Worm (Caenorhabditis elegans) whole organism, L4 larva: ENCODE measurements around the gene ugt-15.

ENCODE experiments used
- D1046.2 ChIP-seq: fragments of 200-800 bp; sonication (Bioruptor generic); IDR thresholded peaks from 2 replicates; pipeline ENCODE4 v1.3.6; 2022; ENCODE audit warnings: missing genetic modification characterization, missing compliant biosample characterization
- F26F4.8 ChIP-seq: fragments of 200-800 bp; sonication (Bioruptor generic); conservative IDR thresholded peaks from 2 replicates; pipeline ENCODE4 v1.3.6; 2022; ENCODE audit warnings: missing genetic modification characterization, missing compliant biosample characterization
- F44E2.7 ChIP-seq: fragments of 200-800 bp; sonication (Bioruptor generic); IDR thresholded peaks from 2 replicates; pipeline ENCODE4 v2.1.2; 2022; ENCODE audit warnings: missing genetic modification characterization, missing compliant biosample characterization
- ZK546.5 ChIP-seq, 2 experiments: sonication (generic microtip); optimal IDR thresholded peaks; 2 replicates each; lab custom pipeline; 2017; ENCODE audit warnings: missing biosample characterization in 2 of 2, missing genetic modification characterization in 2 of 2
- aha-1 ChIP-seq: fragments of 150-350 bp; peaks from one replicate; lab custom pipeline; 2014; ENCODE audit warnings: missing biosample characterization, missing genetic modification characterization
- ama-1 ChIP-seq: fragments of 150-350 bp; optimal IDR thresholded peaks from 2 replicates; lab custom pipeline; 2014; ENCODE audit warnings: inconsistent platforms, mixed read lengths
- ceh-32 ChIP-seq: sonication (generic microtip); optimal IDR thresholded peaks from 2 replicates; lab custom pipeline; 2016; ENCODE audit warnings: mild to moderate bottlenecking, missing genetic modification characterization, missing compliant biosample characterization; ENCODE audit not compliant: poor library complexity
- ceh-82 ChIP-seq: sonication (generic microtip); optimal IDR thresholded peaks from 2 replicates; lab custom pipeline; 2017; ENCODE audit warnings: missing biosample characterization, missing genetic modification characterization
- ces-1 ChIP-seq: fragments of 150-350 bp; sonication (generic microtip); optimal IDR thresholded peaks from 4 replicates; lab custom pipeline; 2014; ENCODE audit warnings: missing biosample characterization, missing genetic modification reagents, missing genetic modification characterization
- cey-2 ChIP-seq: sonication (generic microtip); optimal IDR thresholded peaks from 3 replicates; lab custom pipeline; 2017; ENCODE audit warnings: missing genetic modification characterization, mild to moderate bottlenecking, missing compliant biosample characterization, antibody characterized with exemption, borderline replicate concordance; ENCODE audit not compliant: insufficient read depth
- ctbp-1 ChIP-seq: fragments of 200-800 bp; sonication (Bioruptor generic); IDR thresholded peaks from 2 replicates; pipeline ENCODE4 v1.3.6; 2022; ENCODE audit warnings: missing genetic modification reagents, missing genetic modification characterization, missing compliant biosample characterization
- daf-16 ChIP-seq, 3 experiments: sonication (generic microtip); optimal IDR thresholded peaks; 2 replicates each; lab custom pipeline; 2016 to 2017; ENCODE audit warnings: missing genetic modification characterization in 3 of 3, missing genetic modification reagents in 3 of 3, mild to moderate bottlenecking in 2 of 3, missing compliant biosample characterization in 2 of 3, missing biosample characterization in 1 of 3, moderate library complexity in 1 of 3
- daf-19 ChIP-seq: fragments of 200-800 bp; sonication (Bioruptor generic); conservative IDR thresholded peaks from 2 replicates; pipeline ENCODE4 v1.3.6; 2022; ENCODE audit warnings: missing genetic modification characterization, missing compliant biosample characterization
- dmd-9 ChIP-seq: fragments of 200-800 bp; sonication (Bioruptor generic); IDR thresholded peaks from 2 replicates; pipeline ENCODE4 v1.3.6; 2022; ENCODE audit warnings: missing genetic modification reagents, missing genetic modification characterization, missing compliant biosample characterization
- dve-1 ChIP-seq: sonication (generic microtip); optimal IDR thresholded peaks from 2 replicates; lab custom pipeline; 2017; ENCODE audit warnings: antibody characterized with exemption, mild to moderate bottlenecking, missing genetic modification characterization, missing compliant biosample characterization; ENCODE audit not compliant: insufficient read depth
- egl-43 ChIP-seq: fragments of 200-800 bp; sonication (Bioruptor generic); IDR thresholded peaks from 2 replicates; pipeline ENCODE4 v1.3.6; 2022; ENCODE audit warnings: missing genetic modification reagents, missing genetic modification characterization, missing compliant biosample characterization
- hmg-1.1 ChIP-seq: fragments of 200-800 bp; sonication (Bioruptor generic); IDR thresholded peaks from 2 replicates; pipeline ENCODE4 v1.3.6; 2022; ENCODE audit warnings: missing genetic modification reagents, missing genetic modification characterization, missing compliant biosample characterization
- lin-1 ChIP-seq: fragments of 200-800 bp; sonication (Bioruptor generic); IDR thresholded peaks from 2 replicates; pipeline ENCODE4 v1.3.6; 2022; ENCODE audit warnings: missing genetic modification reagents, missing genetic modification characterization, missing compliant biosample characterization
- lin-15B ChIP-seq: fragments of 150-350 bp; sonication (generic microtip); optimal IDR thresholded peaks from 3 replicates; lab custom pipeline; 2014; ENCODE audit warnings: missing biosample characterization, missing genetic modification characterization
- lin-38 ChIP-seq: fragments of 200-800 bp; sonication (Bioruptor generic); IDR thresholded peaks from 2 replicates; pipeline ENCODE4 v1.3.6; 2022; ENCODE audit warnings: missing genetic modification reagents, missing genetic modification characterization, missing compliant biosample characterization
- lir-3 ChIP-seq: sonication (generic microtip); optimal IDR thresholded peaks from 2 replicates; lab custom pipeline; 2016; ENCODE audit warnings: mild to moderate bottlenecking, missing genetic modification characterization, missing compliant biosample characterization
- madf-9 ChIP-seq: fragments of 200-800 bp; sonication (Bioruptor generic); conservative IDR thresholded peaks from 2 replicates; pipeline ENCODE4 v1.3.6; 2022; ENCODE audit warnings: missing genetic modification reagents, missing genetic modification characterization, missing compliant biosample characterization
- mxl-3 ChIP-seq: fragments of 200-800 bp; sonication (Bioruptor generic); optimal IDR thresholded peaks from 2 replicates; lab custom pipeline; 2018; ENCODE audit warnings: mild to moderate bottlenecking, missing genetic modification characterization, missing compliant biosample characterization
- nhr-11 ChIP-seq: fragments of 150-350 bp; optimal IDR thresholded peaks from 2 replicates; lab custom pipeline; 2014; ENCODE audit warnings: missing biosample characterization, missing genetic modification characterization
- nhr-111 ChIP-seq: fragments of 200-800 bp; sonication (Bioruptor generic); optimal IDR thresholded peaks from 2 replicates; lab custom pipeline; 2018; ENCODE audit warnings: mild to moderate bottlenecking, missing genetic modification characterization, missing compliant biosample characterization
- nhr-237 ChIP-seq: sonication (generic microtip); optimal IDR thresholded peaks from 2 replicates; lab custom pipeline; 2017; ENCODE audit warnings: missing biosample characterization, missing genetic modification characterization
- nhr-25 ChIP-seq: sonication (generic microtip); optimal IDR thresholded peaks from 2 replicates; lab custom pipeline; 2017; ENCODE audit warnings: missing genetic modification characterization, mild to moderate bottlenecking, missing compliant biosample characterization, antibody characterized with exemption, moderate library complexity, borderline replicate concordance; ENCODE audit not compliant: insufficient read depth
- nhr-28 ChIP-seq: fragments of 150-350 bp; optimal IDR thresholded peaks from 2 replicates; lab custom pipeline; 2014; ENCODE audit warnings: missing biosample characterization, missing genetic modification characterization
- nhr-6 ChIP-seq: fragments of 150-350 bp; optimal IDR thresholded peaks from 2 replicates; lab custom pipeline; 2014; ENCODE audit warnings: missing biosample characterization, missing genetic modification characterization
- nhr-76 ChIP-seq: fragments of 150-350 bp; optimal IDR thresholded peaks from 2 replicates; lab custom pipeline; 2014; ENCODE audit warnings: missing biosample characterization, missing genetic modification characterization
- nhr-77 ChIP-seq: fragments of 150-350 bp; optimal IDR thresholded peaks from 2 replicates; lab custom pipeline; 2014; ENCODE audit warnings: missing biosample characterization, missing genetic modification characterization
- pha-4 ChIP-seq, 2 experiments: fragments of 150-350 bp in 1 of 2; fragments of 200-800 bp in 1 of 2; sonication (Bioruptor generic) in 1 of 2; IDR thresholded peaks in 1 of 2; optimal IDR thresholded peaks in 1 of 2; 2 replicates each; pipeline versions ENCODE4 v1.3.6 to Lab custom; 2014 to 2022; ENCODE audit warnings: missing genetic modification characterization in 2 of 2, missing genetic modification reagents in 2 of 2, missing biosample characterization in 1 of 2, missing compliant biosample characterization in 1 of 2
- pqm-1 ChIP-seq: sonication (generic microtip); optimal IDR thresholded peaks from 2 replicates; lab custom pipeline; 2017; ENCODE audit warnings: missing biosample characterization, missing genetic modification characterization
- rbr-2 ChIP-seq: sonication (generic microtip); optimal IDR thresholded peaks from 2 replicates; lab custom pipeline; 2016; ENCODE audit warnings: missing genotype, missing genetic modification characterization, missing compliant biosample characterization
- saeg-2 ChIP-seq: fragments of 200-800 bp; sonication (Bioruptor generic); IDR thresholded peaks from 2 replicates; pipeline ENCODE4 v1.3.6; 2022; ENCODE audit warnings: missing genetic modification reagents, missing genetic modification characterization, missing compliant biosample characterization
- sdz-12 ChIP-seq: fragments of 200-800 bp; sonication (Bioruptor generic); optimal IDR thresholded peaks from 2 replicates; lab custom pipeline; 2018; ENCODE audit warnings: mild to moderate bottlenecking, missing genetic modification characterization, missing compliant biosample characterization
- set-16 ChIP-seq: fragments of 200-800 bp; sonication (Bioruptor generic); IDR thresholded peaks from 2 replicates; pipeline ENCODE4 v1.3.6; 2022; ENCODE audit warnings: missing genetic modification reagents, missing genetic modification characterization, missing compliant biosample characterization
- snpc-1.2 ChIP-seq: fragments of 200-800 bp; sonication (Bioruptor generic); IDR thresholded peaks from 2 replicates; pipeline ENCODE4 v1.3.6; 2022; ENCODE audit warnings: missing genetic modification reagents, missing genetic modification characterization, missing compliant biosample characterization
- spr-1 ChIP-seq: sonication (generic microtip); optimal IDR thresholded peaks from 2 replicates; lab custom pipeline; 2016; ENCODE audit warnings: mild to moderate bottlenecking, missing genetic modification characterization, missing compliant biosample characterization
- spr-3 ChIP-seq: fragments of 200-800 bp; sonication (Bioruptor generic); optimal IDR thresholded peaks from 2 replicates; lab custom pipeline; 2018; ENCODE audit warnings: mild to moderate bottlenecking, missing genetic modification characterization, missing compliant biosample characterization
- tag-97 ChIP-seq: fragments of 200-800 bp; sonication (Bioruptor generic); IDR thresholded peaks from 2 replicates; pipeline ENCODE4 v1.3.6; 2022; ENCODE audit warnings: missing genetic modification characterization, missing compliant biosample characterization
- tra-1 ChIP-seq: fragments of 200-800 bp; sonication (Bioruptor generic); IDR thresholded peaks from 2 replicates; pipeline ENCODE4 v1.3.6; 2022; ENCODE audit warnings: missing genetic modification reagents, missing genetic modification characterization, missing compliant biosample characterization
- unc-39 ChIP-seq: sonication (generic microtip); optimal IDR thresholded peaks from 2 replicates; lab custom pipeline; 2017; ENCODE audit warnings: missing biosample characterization, missing genetic modification characterization
- unc-62 ChIP-seq, 3 experiments: fragments of 150-350 bp in 1 of 3; sonication (generic microtip); optimal IDR thresholded peaks in 2 of 3; peaks in 1 of 3; 1 replicate in 1 of 3; 2 replicates in 2 of 3; lab custom pipeline; 2014 to 2017; ENCODE audit warnings: missing biosample characterization in 3 of 3, missing genetic modification characterization in 3 of 3, missing genetic modification reagents in 3 of 3, missing genotype in 1 of 3
- zag-1 ChIP-seq: fragments of 150-350 bp; optimal IDR thresholded peaks from 2 replicates; lab custom pipeline; 2014; ENCODE audit warnings: missing biosample characterization, missing genetic modification characterization
- zip-11 ChIP-seq: fragments of 200-800 bp; sonication (Bioruptor generic); IDR thresholded peaks from 2 replicates; pipeline ENCODE4 v1.3.6; 2022; ENCODE audit warnings: missing genetic modification characterization, missing compliant biosample characterization
- ztf-7 ChIP-seq: fragments of 150-350 bp; optimal IDR thresholded peaks from 2 replicates; lab custom pipeline; 2014; ENCODE audit warnings: missing biosample characterization, missing genetic modification characterization

Gene ugt-15

ce11 chrV:12788451-12788850, 38.9 kb upstream of the ugt-15 start, which contains the start of gene srbc-44:
TSS of gene srbc-44 (minus strand) at chrV:12788551.
- no peak for TF ChIP-seq lin-38 (GFP tag; lab: Robert Waterston, UW)
- no peak for TF ChIP-seq hmg-1.1 (GFP tag; lab: Robert Waterston, UW)
- no peak for TF ChIP-seq unc-62 (GFP tag; optimal IDR thresholded peaks at IDR 0.05 in 1 of 2; lab: Kevin White, UChicago)
- no peak for TF ChIP-seq unc-62 (tag; optimal IDR thresholded peaks at IDR 0.05; lab: Kevin White, UChicago)
- TF ChIP-seq ces-1 (GFP tag; lab: Kevin White, UChicago): no peak
- no peak for TF ChIP-seq lir-3
- no peak for TF ChIP-seq nhr-28 (tag; lab: Kevin White, UChicago)

- TF ChIP-seq lin-1 (GFP tag; lab: Robert Waterston, UW) (no peak), aha-1 (tag; lab: Kevin White, UChicago) (peak; percentile 93), ceh-82 (no peak), madf-9 (no peak), F26F4.8 (no peak), rbr-2 (tag; lab: Kevin White, UChicago) (no peak)
Measured at ce11 chrV:12790188-12790587, 37.1 kb upstream of the ugt-15 start, which contains the start of gene srbc-43. TSS of gene srbc-43 (minus strand) at chrV:12790518.

ce11 chrV:12792752-12793151, 34.6 kb upstream of the ugt-15 start, which contains the start of gene ugt-5:
TSS of gene ugt-5 (minus strand) at chrV:12792965.
- no peak for TF ChIP-seq snpc-1.2
- TF ChIP-seq ama-1 (lab: Kevin White, UChicago): no peak
- no peak for TF ChIP-seq egl-43 (GFP tag; lab: Robert Waterston, UW)
- TF ChIP-seq F26F4.8: no peak
- TF ChIP-seq nhr-76 (tag; lab: Kevin White, UChicago): no peak
- no peak for TF ChIP-seq spr-1
- TF ChIP-seq ZK546.5 (tag; optimal IDR thresholded peaks at IDR 0.05; lab: Kevin White, UChicago): no peak
- TF ChIP-seq unc-39 (tag; lab: Kevin White, UChicago): no peak
- no peak for TF ChIP-seq spr-3 (GFP tag; lab: Kevin White, UChicago)
- TF ChIP-seq nhr-11: no peak
- no peak for TF ChIP-seq ztf-7 (tag; lab: Kevin White, UChicago)
- TF ChIP-seq dmd-9 (GFP tag; lab: Robert Waterston, UW): no peak
- no peak for TF ChIP-seq tra-1 (GFP tag; lab: Robert Waterston, UW)
- no peak for TF ChIP-seq nhr-6 (tag; lab: Kevin White, UChicago)
- peak; percentile 24 for TF ChIP-seq pqm-1 (tag; lab: Kevin White, UChicago)
- TF ChIP-seq set-16 (GFP tag; lab: Robert Waterston, UW): no peak
- TF ChIP-seq sdz-12 (GFP tag; lab: Kevin White, UChicago): no peak
- TF ChIP-seq nhr-237: no peak
- TF ChIP-seq cey-2 (tag; lab: Kevin White, UChicago): no peak
- TF ChIP-seq nhr-111 (GFP tag; lab: Kevin White, UChicago): no peak
- no peak for TF ChIP-seq zip-11 (GFP tag; lab: Robert Waterston, UW)
- no peak for TF ChIP-seq hmg-1.1 (GFP tag; lab: Robert Waterston, UW)
- no peak for TF ChIP-seq daf-19 (GFP tag; lab: Robert Waterston, UW)
- no peak for TF ChIP-seq mxl-3 (GFP tag; lab: Kevin White, UChicago)
- TF ChIP-seq nhr-77 (tag; lab: Kevin White, UChicago): peak; percentile 18
- no peak for TF ChIP-seq tag-97
- TF ChIP-seq daf-16 (GFP tag; optimal IDR thresholded peaks at IDR 0.05; lab: Kevin White, UChicago): no peak
- TF ChIP-seq daf-16 (tag; optimal IDR thresholded peaks at IDR 0.05; lab: Kevin White, UChicago): peak; percentile 82
- peak; percentile 34 for TF ChIP-seq dve-1 (tag; lab: Kevin White, UChicago)
- no peak for TF ChIP-seq nhr-25 (tag; lab: Kevin White, UChicago)
- no peak for TF ChIP-seq F44E2.7
- TF ChIP-seq lin-15B (tag; lab: Kevin White, UChicago): no peak
- TF ChIP-seq pha-4 (GFP tag; IDR thresholded peaks at IDR 0.05; lab: Robert Waterston, UW): no peak
- no peak for TF ChIP-seq pha-4 (tag; optimal IDR thresholded peaks at IDR 0.05; lab: Kevin White, UChicago)
- TF ChIP-seq aha-1 (tag; lab: Kevin White, UChicago): no peak
- TF ChIP-seq ctbp-1 (GFP tag; lab: Robert Waterston, UW): no peak
- no peak for TF ChIP-seq rbr-2 (tag; lab: Kevin White, UChicago)
- TF ChIP-seq saeg-2: no peak
- TF ChIP-seq ceh-32: no peak
- TF ChIP-seq zag-1 (tag; lab: Kevin White, UChicago): no peak
- no peak for TF ChIP-seq D1046.2 (GFP tag; lab: Robert Waterston, UW)
